Worm (Caenorhabditis elegans) whole organism, late embryonic: ENCODE measurements around the gene snb-2.

ENCODE experiments used
- C08G9.2 ChIP-seq: sonication (generic microtip); optimal IDR thresholded peaks from 2 replicates; lab custom pipeline; 2016; ENCODE audit warnings: mild to moderate bottlenecking, missing genetic modification characterization, moderate library complexity, missing compliant biosample characterization
- K02D7.2 ChIP-seq: sonication (generic microtip); optimal IDR thresholded peaks from 2 replicates; lab custom pipeline; 2017; ENCODE audit warnings: mild to moderate bottlenecking, missing genetic modification characterization, missing compliant biosample characterization
- K09A11.1 ChIP-seq: sonication (generic microtip); optimal IDR thresholded peaks from 2 replicates; lab custom pipeline; 2017; ENCODE audit warnings: antibody characterized with exemption, mild to moderate bottlenecking, missing genetic modification characterization, missing compliant biosample characterization; ENCODE audit not compliant: insufficient read depth
- T23F11.4 ChIP-seq: fragments of 200-800 bp; sonication (Bioruptor generic); optimal IDR thresholded peaks from 2 replicates; lab custom pipeline; 2018; ENCODE audit warnings: mild to moderate bottlenecking, missing genetic modification characterization, missing compliant biosample characterization
- ahr-1 ChIP-seq: sonication (generic microtip); optimal IDR thresholded peaks from 2 replicates; lab custom pipeline; 2016; ENCODE audit warnings: missing genetic modification characterization, missing compliant biosample characterization
- ama-1 ChIP-seq: fragments of 150-350 bp; optimal IDR thresholded peaks from 2 replicates; lab custom pipeline; 2014
- ceh-14 ChIP-seq: sonication (generic microtip); optimal IDR thresholded peaks from 2 replicates; lab custom pipeline; 2016; ENCODE audit warnings: missing genotype, missing genetic modification characterization, missing compliant biosample characterization
- ceh-19 ChIP-seq: fragments of 200-800 bp; sonication (Bioruptor generic); optimal IDR thresholded peaks from 2 replicates; lab custom pipeline; 2018; ENCODE audit warnings: mild to moderate bottlenecking, missing genetic modification characterization, missing compliant biosample characterization
- ceh-2 ChIP-seq: sonication (generic microtip); optimal IDR thresholded peaks from 2 replicates; lab custom pipeline; 2016; ENCODE audit warnings: missing genotype, missing genetic modification characterization, missing compliant biosample characterization
- ceh-22 ChIP-seq: sonication (generic microtip); optimal IDR thresholded peaks from 2 replicates; lab custom pipeline; 2017; ENCODE audit warnings: missing biosample characterization, missing genetic modification characterization
- ceh-24 ChIP-seq: sonication (generic microtip); optimal IDR thresholded peaks from 2 replicates; lab custom pipeline; 2016; ENCODE audit warnings: mild to moderate bottlenecking, missing genetic modification characterization, missing compliant biosample characterization
- ceh-30 ChIP-seq: fragments of 150-350 bp; optimal IDR thresholded peaks from 2 replicates; lab custom pipeline; 2014; ENCODE audit warnings: missing biosample characterization, missing genetic modification characterization
- ceh-31 ChIP-seq: sonication (generic microtip); optimal IDR thresholded peaks from 2 replicates; lab custom pipeline; 2016; ENCODE audit warnings: missing genetic modification characterization, missing compliant biosample characterization
- ceh-48 ChIP-seq: sonication (generic microtip); optimal IDR thresholded peaks from 2 replicates; lab custom pipeline; 2016; ENCODE audit warnings: missing genetic modification characterization, inconsistent platforms, missing compliant biosample characterization
- ceh-6 ChIP-seq: fragments of 200-800 bp; sonication (Bioruptor generic); optimal IDR thresholded peaks from 2 replicates; lab custom pipeline; 2018; ENCODE audit warnings: mild to moderate bottlenecking, missing genetic modification characterization, missing compliant biosample characterization
- ceh-9 ChIP-seq: sonication (generic microtip); optimal IDR thresholded peaks from 2 replicates; lab custom pipeline; 2016; ENCODE audit warnings: mild to moderate bottlenecking, missing genetic modification characterization, inconsistent platforms, missing compliant biosample characterization
- dmd-4 ChIP-seq: sonication (generic microtip); optimal IDR thresholded peaks from 2 replicates; lab custom pipeline; 2016; ENCODE audit warnings: borderline replicate concordance, missing genetic modification characterization, missing compliant biosample characterization
- elt-2 ChIP-seq: sonication (generic microtip); optimal IDR thresholded peaks from 2 replicates; lab custom pipeline; 2016; ENCODE audit warnings: missing genetic modification reagents, missing genetic modification characterization, missing compliant biosample characterization
- elt-4 ChIP-seq: sonication (generic microtip); optimal IDR thresholded peaks from 2 replicates; lab custom pipeline; 2016; ENCODE audit warnings: missing genetic modification characterization, missing compliant biosample characterization
- ets-4 ChIP-seq: sonication (generic microtip); optimal IDR thresholded peaks from 2 replicates; lab custom pipeline; 2016; ENCODE audit warnings: missing genetic modification characterization, missing compliant biosample characterization
- fkh-6 ChIP-seq: sonication (generic microtip); optimal IDR thresholded peaks from 2 replicates; lab custom pipeline; 2016; ENCODE audit warnings: missing genetic modification characterization, missing compliant biosample characterization
- gmeb-2 ChIP-seq: sonication (generic microtip); optimal IDR thresholded peaks from 2 replicates; lab custom pipeline; 2016; ENCODE audit warnings: missing genetic modification characterization, inconsistent platforms, missing compliant biosample characterization
- hlh-13 ChIP-seq: fragments of 200-800 bp; sonication (Bioruptor generic); optimal IDR thresholded peaks from 2 replicates; lab custom pipeline; 2018; ENCODE audit warnings: mild to moderate bottlenecking, missing genetic modification characterization, missing compliant biosample characterization
- hlh-30 ChIP-seq: sonication (generic microtip); optimal IDR thresholded peaks from 2 replicates; lab custom pipeline; 2017; ENCODE audit warnings: antibody characterized with exemption, missing genetic modification characterization, missing compliant biosample characterization; ENCODE audit not compliant: insufficient read depth
- hlh-8 ChIP-seq: sonication (generic microtip); optimal IDR thresholded peaks from 2 replicates; lab custom pipeline; 2016; ENCODE audit warnings: missing genotype, missing genetic modification characterization, missing compliant biosample characterization
- lim-6 ChIP-seq: sonication (generic microtip); optimal IDR thresholded peaks from 2 replicates; lab custom pipeline; 2016; ENCODE audit warnings: missing genetic modification characterization, missing compliant biosample characterization
- mec-3 ChIP-seq: sonication (generic microtip); optimal IDR thresholded peaks from 2 replicates; lab custom pipeline; 2016; ENCODE audit warnings: borderline replicate concordance, missing genetic modification characterization, missing compliant biosample characterization
- nfya-1 ChIP-seq: sonication (generic microtip); optimal IDR thresholded peaks from 2 replicates; lab custom pipeline; 2017; ENCODE audit warnings: missing genetic modification characterization, mild to moderate bottlenecking, missing compliant biosample characterization, antibody characterized with exemption, moderate library complexity
- nhr-232 ChIP-seq: sonication (generic microtip); optimal IDR thresholded peaks from 2 replicates; lab custom pipeline; 2016; ENCODE audit warnings: missing genetic modification characterization, missing compliant biosample characterization
- npax-4 ChIP-seq: sonication (generic microtip); optimal IDR thresholded peaks from 2 replicates; lab custom pipeline; 2016; ENCODE audit warnings: missing genetic modification characterization, missing compliant biosample characterization
- odd-2 ChIP-seq: sonication (generic microtip); optimal IDR thresholded peaks from 2 replicates; lab custom pipeline; 2017; ENCODE audit warnings: antibody characterized with exemption, mild to moderate bottlenecking, missing genetic modification characterization, missing compliant biosample characterization
- pag-3 ChIP-seq: sonication (generic microtip); optimal IDR thresholded peaks from 2 replicates; lab custom pipeline; 2016; ENCODE audit warnings: missing compliant biosample characterization, missing genetic modification characterization, borderline replicate concordance
- pat-9 ChIP-seq: fragments of 200-800 bp; sonication (Bioruptor generic); optimal IDR thresholded peaks from 2 replicates; lab custom pipeline; 2018; ENCODE audit warnings: mild to moderate bottlenecking, missing genetic modification characterization, moderate library complexity, missing compliant biosample characterization
- pax-1 ChIP-seq: fragments of 150-350 bp; optimal IDR thresholded peaks from 2 replicates; lab custom pipeline; 2014; ENCODE audit warnings: missing biosample characterization, missing genetic modification characterization
- pha-2 ChIP-seq: sonication (generic microtip); optimal IDR thresholded peaks from 2 replicates; lab custom pipeline; 2017; ENCODE audit warnings: mild to moderate bottlenecking, missing genetic modification characterization, missing compliant biosample characterization
- pha-4 ChIP-seq: fragments of 150-350 bp; optimal IDR thresholded peaks from 2 replicates; lab custom pipeline; 2018; ENCODE audit warnings: missing biosample characterization, missing genetic modification reagents, missing genetic modification characterization
- rnt-1 ChIP-seq: sonication (generic microtip); optimal IDR thresholded peaks from 2 replicates; lab custom pipeline; 2016; ENCODE audit warnings: missing genetic modification characterization, missing compliant biosample characterization
- sdc-2 ChIP-seq: sonication (generic microtip); optimal IDR thresholded peaks from 2 replicates; lab custom pipeline; 2016; ENCODE audit warnings: missing genotype, missing genetic modification characterization, missing compliant biosample characterization
- sox-4 ChIP-seq: sonication (generic microtip); optimal IDR thresholded peaks from 2 replicates; lab custom pipeline; 2017; ENCODE audit warnings: mild to moderate bottlenecking, missing genetic modification characterization, inconsistent platforms, missing compliant biosample characterization
- tbx-2 ChIP-seq: sonication (generic microtip); optimal IDR thresholded peaks from 2 replicates; lab custom pipeline; 2016; ENCODE audit warnings: missing genetic modification characterization, missing compliant biosample characterization
- tbx-7 ChIP-seq: sonication (generic microtip); optimal IDR thresholded peaks from 2 replicates; lab custom pipeline; 2016; ENCODE audit warnings: missing genotype, missing genetic modification characterization, missing compliant biosample characterization
- ttx-3 ChIP-seq: sonication (generic microtip); optimal IDR thresholded peaks from 2 replicates; lab custom pipeline; 2016; ENCODE audit warnings: missing genetic modification reagents, missing genetic modification characterization, missing compliant biosample characterization
- unc-42 ChIP-seq: sonication (generic microtip); optimal IDR thresholded peaks from 2 replicates; lab custom pipeline; 2016; ENCODE audit warnings: missing genotype, missing genetic modification characterization, missing compliant biosample characterization
- unc-55 ChIP-seq: sonication (generic microtip); optimal IDR thresholded peaks from 2 replicates; lab custom pipeline; 2017; ENCODE audit warnings: missing biosample characterization, missing genetic modification reagents, missing genetic modification characterization
- unc-86 ChIP-seq: sonication (generic microtip); optimal IDR thresholded peaks from 2 replicates; lab custom pipeline; 2016; ENCODE audit warnings: missing genetic modification characterization, missing compliant biosample characterization
- ztf-16 ChIP-seq: sonication (generic microtip); optimal IDR thresholded peaks from 2 replicates; lab custom pipeline; 2017; ENCODE audit warnings: missing genetic modification characterization, missing compliant biosample characterization

snb-2 gene

ce11 chrV:12343419-12343969, 2.2 kb downstream of the snb-2 start, which contains the start of gene tomm-20 (continued):
- TF ChIP-seq unc-86 (tag; lab: Kevin White, UChicago) (peak; percentile 71), odd-2 (tag; lab: Kevin White, UChicago) (no peak), K09A11.1 (no peak), tbx-2 (peak; percentile 80), ahr-1 (tag; lab: Kevin White, UChicago) (peak; percentile 33), pha-4 (tag; lab: Kevin White, UChicago) (no peak), dmd-4 (tag; lab: Kevin White, UChicago) (no peak), sdc-2 (tag; lab: Kevin White, UChicago) (no peak), nhr-232 (tag; lab: Kevin White, UChicago) (peak; percentile 11), ceh-2 (peak; percentile 25), ceh-14 (peak; percentile 83), ceh-6 (GFP tag; lab: Kevin White, UChicago) (peak; percentile 28), sox-4 (tag; lab: Kevin White, UChicago) (peak; percentile 18), npax-4 (no peak), ttx-3 (tag; lab: Kevin White, UChicago) (no peak), ztf-16 (peak; percentile 58), T23F11.4 (peak; percentile 17), elt-2 (tag; lab: Kevin White, UChicago) (peak; percentile 84), unc-55 (GFP tag; lab: Kevin White, UChicago) (peak; percentile 3), elt-4 (tag; lab: Kevin White, UChicago) (no peak), ceh-9 (no peak), lim-6 (no peak), fkh-6 (peak; percentile 32), pat-9 (tag; lab: Kevin White, UChicago) (peak; percentile 39), ceh-24 (tag; lab: Kevin White, UChicago) (no peak), ets-4 (tag; lab: Kevin White, UChicago) (no peak), hlh-30 (tag; lab: Kevin White, UChicago) (peak; percentile 25), ceh-31 (tag; lab: Kevin White, UChicago) (peak; percentile 59), hlh-13 (peak; percentile 29), rnt-1 (tag; lab: Kevin White, UChicago) (peak; percentile 48), ceh-30 (tag; lab: Kevin White, UChicago) (no peak), hlh-8 (tag; lab: Kevin White, UChicago) (peak; percentile 40), tbx-7 (tag; lab: Kevin White, UChicago) (no peak), ama-1 (lab: Kevin White, UChicago) (no peak), gmeb-2 (tag; lab: Kevin White, UChicago) (peak; percentile 31), ceh-48 (tag; lab: Kevin White, UChicago) (peak; percentile 42), nfya-1 (peak; percentile 80), pag-3 (no peak), ceh-19 (GFP tag; lab: Kevin White, UChicago) (peak; percentile 58), unc-42 (tag; lab: Kevin White, UChicago) (peak; percentile 63), K02D7.2 (tag; lab: Kevin White, UChicago) (no peak), mec-3 (tag; lab: Kevin White, UChicago) (no peak), C08G9.2 (tag; lab: Kevin White, UChicago) (peak; percentile 38), ceh-22 (tag; lab: Kevin White, UChicago) (no peak), pha-2 (peak; percentile 33), pax-1 (tag; lab: Kevin White, UChicago) (no peak)
- TF ChIP-seq, all 69 proteins: peak for 36
